Worm (Caenorhabditis elegans) whole organism, midembryonic: ENCODE results near the gene C14A4.13.

Experiments used
- T22C8.4 ChIP-seq: fragments of 200-800 bp; sonication (Bioruptor generic); IDR thresholded peaks from 2 replicates; pipeline ENCODE4 v1.3.6; 2022; ENCODE audit warnings: missing genetic modification characterization, missing compliant biosample characterization
- cog-1 ChIP-seq: sonication (generic microtip); optimal IDR thresholded peaks from 2 replicates; lab custom pipeline; 2016; ENCODE audit warnings: missing genetic modification characterization, missing compliant biosample characterization
- flt-1 ChIP-seq: fragments of 200-800 bp; sonication (Bioruptor generic); IDR thresholded peaks from 2 replicates; pipeline ENCODE4 v1.3.6; 2022; ENCODE audit warnings: missing genetic modification characterization, missing compliant biosample characterization
- klf-2 ChIP-seq: fragments of 200-800 bp; sonication (Bioruptor generic); conservative IDR thresholded peaks from 2 replicates; pipeline ENCODE4 v1.3.6; 2022; ENCODE audit warnings: missing genetic modification reagents, missing genetic modification characterization, missing compliant biosample characterization
- med-1 ChIP-seq: sonication (generic microtip); optimal IDR thresholded peaks from 2 replicates; lab custom pipeline; 2017; ENCODE audit warnings: missing genetic modification characterization, mild to moderate bottlenecking, missing compliant biosample characterization, antibody characterized with exemption, missing genetic modification reagents; ENCODE audit not compliant: insufficient read depth
- ref-1 ChIP-seq: fragments of 200-800 bp; sonication (Bioruptor generic); conservative IDR thresholded peaks from 2 replicates; pipeline ENCODE4 v1.3.6; 2022; ENCODE audit warnings: missing genetic modification reagents, missing genetic modification characterization, missing compliant biosample characterization
- tab-1 ChIP-seq: fragments of 200-800 bp; sonication (Bioruptor generic); IDR thresholded peaks from 2 replicates; pipeline ENCODE4 v1.3.6; 2022; ENCODE audit warnings: missing genetic modification characterization, missing compliant biosample characterization
- ztf-29 ChIP-seq: fragments of 200-800 bp; sonication (Bioruptor generic); IDR thresholded peaks from 2 replicates; pipeline ENCODE4 v1.3.6; 2022; ENCODE audit warnings: missing genetic modification reagents, missing genetic modification characterization, missing compliant biosample characterization

DNA sequence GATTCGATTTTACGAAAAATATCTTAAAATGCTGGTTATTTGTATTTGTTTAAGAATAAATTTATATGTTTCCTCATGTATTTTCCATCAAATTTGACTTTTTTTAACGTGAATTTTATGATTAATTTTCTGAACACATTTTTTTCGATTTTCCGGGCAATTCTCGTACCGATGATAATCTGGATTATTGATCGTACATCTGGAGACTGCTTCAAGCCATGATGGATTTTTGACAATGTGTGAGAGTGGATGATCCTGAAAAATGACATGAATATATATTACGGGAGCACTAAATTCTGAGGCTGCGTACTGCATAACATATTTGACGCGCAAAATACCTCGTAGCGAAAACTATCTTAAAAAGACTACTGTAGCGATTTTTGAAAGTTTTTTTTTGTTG lies 36.2 kb downstream of the C14A4.13 start:
- TF ChIP-seq flt-1, result no peak
- no peak for TF ChIP-seq cog-1
- no peak for TF ChIP-seq T22C8.4
- TF ChIP-seq tab-1 (GFP tag; lab: Robert Waterston, UW), result no peak
- no peak for TF ChIP-seq klf-2
- TF ChIP-seq ref-1, result no peak
- no peak for TF ChIP-seq med-1
- TF ChIP-seq ztf-29 (GFP tag; lab: Robert Waterston, UW), result no peak
